Fruit fly (Drosophila melanogaster) whole organism, adult: Measurements from ENCODE around the gene CG44094.

Experiments
- CG11617 ChIP-seq: fragments of 200-800 bp; sonication (Bioruptor generic); optimal IDR thresholded peaks from 2 replicates; lab custom pipeline; 2017; ENCODE audit warnings: mild to moderate bottlenecking, missing biosample characterization, missing genetic modification reagents, missing genetic modification characterization
- CG12768 ChIP-seq: fragments of 200-800 bp; sonication (Bioruptor generic); optimal IDR thresholded peaks from 2 replicates; lab custom pipeline; 2017; ENCODE audit warnings: missing biosample characterization, missing genetic modification characterization, mild to moderate bottlenecking, moderate library complexity, missing genetic modification reagents
- CG14711 ChIP-seq: fragments of 200-800 bp; sonication (Bioruptor generic); optimal IDR thresholded peaks from 2 replicates; lab custom pipeline; 2018; ENCODE audit warnings: missing biosample characterization, mild to moderate bottlenecking, missing genetic modification characterization, moderate library complexity
- CG1620 ChIP-seq: fragments of 200-800 bp; sonication (Bioruptor generic); optimal IDR thresholded peaks from 2 replicates; lab custom pipeline; 2016; ENCODE audit warnings: missing biosample characterization, missing genetic modification characterization
- CG33017 ChIP-seq: fragments of 200-800 bp; sonication (Bioruptor generic); optimal IDR thresholded peaks from 2 replicates; lab custom pipeline; 2018; ENCODE audit warnings: missing biosample characterization, mild to moderate bottlenecking, missing genetic modification characterization, moderate library complexity
- CG5204 ChIP-seq: fragments of 200-800 bp; sonication (Bioruptor generic); optimal IDR thresholded peaks from 2 replicates; lab custom pipeline; 2016; ENCODE audit warnings: missing biosample characterization, missing genetic modification characterization
- CG7045 ChIP-seq: fragments of 200-800 bp; sonication (Bioruptor generic); optimal IDR thresholded peaks from 2 replicates; lab custom pipeline; 2017; ENCODE audit warnings: missing biosample characterization, mild to moderate bottlenecking, missing genetic modification characterization
- CG7101 ChIP-seq: fragments of 200-800 bp; sonication (Bioruptor generic); optimal IDR thresholded peaks from 2 replicates; lab custom pipeline; 2018; ENCODE audit warnings: missing biosample characterization, mild to moderate bottlenecking, missing genetic modification characterization, moderate library complexity
- Clk ChIP-seq: fragments of 200-800 bp; sonication (Bioruptor generic); optimal IDR thresholded peaks from 2 replicates; lab custom pipeline; 2017; ENCODE audit warnings: missing biosample characterization, missing genetic modification characterization
- Crg-1 ChIP-seq: fragments of 200-800 bp; sonication (Bioruptor generic); optimal IDR thresholded peaks from 2 replicates; lab custom pipeline; 2016; ENCODE audit warnings: missing biosample characterization, missing genetic modification characterization
- Hr96 ChIP-seq: fragments of 200-800 bp; sonication (Bioruptor generic); optimal IDR thresholded peaks from 2 replicates; lab custom pipeline; 2016; ENCODE audit warnings: missing biosample characterization, missing genetic modification characterization
- Mnt ChIP-seq: fragments of 200-800 bp; sonication (Bioruptor generic); optimal IDR thresholded peaks from 2 replicates; lab custom pipeline; 2016; ENCODE audit warnings: missing biosample characterization, mild to moderate bottlenecking, missing genetic modification characterization
- bab1 ChIP-seq: fragments of 200-800 bp; sonication (Bioruptor generic); optimal IDR thresholded peaks from 3 replicates; lab custom pipeline; 2019; ENCODE audit warnings: missing biosample characterization, mild to moderate bottlenecking, missing genetic modification characterization, moderate library complexity
- cic ChIP-seq: fragments of 200-800 bp; sonication (Bioruptor generic); optimal IDR thresholded peaks from 2 replicates; lab custom pipeline; 2017; ENCODE audit warnings: missing biosample characterization, mild to moderate bottlenecking, missing genetic modification characterization, moderate library complexity
- cnc ChIP-seq, 2 experiments: fragments of >200 bp; optimal IDR thresholded peaks; 2 replicates each; lab custom pipeline; 2017
- kay ChIP-seq: fragments of 200-800 bp; sonication (Bioruptor generic); peaks from one replicate; lab custom pipeline; 2016; ENCODE audit warnings: missing biosample characterization, missing genetic modification characterization, borderline replicate concordance
- ovo ChIP-seq: fragments of 200-800 bp; sonication (Bioruptor generic); optimal IDR thresholded peaks from 2 replicates; lab custom pipeline; 2016; ENCODE audit warnings: missing biosample characterization, missing genetic modification characterization
- pad ChIP-seq: fragments of 200-800 bp; sonication (Bioruptor generic); optimal IDR thresholded peaks from 3 replicates; lab custom pipeline; 2017; ENCODE audit warnings: missing biosample characterization, missing genetic modification characterization, mild to moderate bottlenecking, moderate library complexity, missing genetic modification reagents
- tj ChIP-seq: fragments of 200-800 bp; sonication (Bioruptor generic); optimal IDR thresholded peaks from 3 replicates; lab custom pipeline; 2017; ENCODE audit warnings: missing biosample characterization, mild to moderate bottlenecking, missing genetic modification characterization, moderate library complexity
- toe ChIP-seq: fragments of 200-800 bp; sonication (Bioruptor generic); optimal IDR thresholded peaks from 2 replicates; lab custom pipeline; 2016; ENCODE audit warnings: missing biosample characterization, missing genetic modification characterization

CG44094 gene

dm6 chr3R:14576511-14576691 lies at the start of gene CG44094:
Gene CG44094 (minus strand): TSS chr3R:14576611.
- TF ChIP-seq tj (GFP tag; lab: Kevin White, UChicago) = no peak
- TF ChIP-seq cic (GFP tag; lab: Kevin White, UChicago) = no peak
- TF ChIP-seq CG14711 (tag; lab: Kevin White, UChicago) = no peak
- no peak for TF ChIP-seq CG7101 (tag; lab: Kevin White, UChicago)
- TF ChIP-seq Hr96 (GFP tag; lab: Kevin White, UChicago) = no peak
- no peak for TF ChIP-seq ovo (GFP tag; lab: Kevin White, UChicago)

dm6 chr3R:14625215-14626156 lies 49.1 kb upstream of the CG44094 start, which contains the start of the genes put and His4r:
Gene put (minus strand): TSS chr3R:14625703.
Gene His4r (plus strand): TSS chr3R:14625755.
- TF ChIP-seq tj (GFP tag; lab: Kevin White, UChicago) (peak; percentile 55), Mnt (GFP tag; lab: Kevin White, UChicago) (peak; percentile 17), toe (GFP tag; lab: Kevin White, UChicago) (no peak), CG1620 (GFP tag; lab: Kevin White, UChicago) (no peak), Clk (GFP tag; lab: Kevin White, UChicago) (no peak), CG33017 (tag; lab: Kevin White, UChicago) (no peak), bab1 (GFP tag; lab: Kevin White, UChicago) (peak; percentile 33), CG5204 (GFP tag; lab: Kevin White, UChicago) (no peak), pad (GFP tag; lab: Kevin White, UChicago) (no peak), CG11617 (GFP tag; lab: Kevin White, UChicago) (no peak), CG7101 (tag; lab: Kevin White, UChicago) (peak; percentile 29), Crg-1 (no peak), cic (GFP tag; lab: Kevin White, UChicago) (no peak), CG7045 (GFP tag; lab: Kevin White, UChicago) (no peak), kay (GFP tag; lab: Kevin White, UChicago) (peak; percentile 64), Hr96 (GFP tag; lab: Kevin White, UChicago) (no peak)

dm6 chr3R:14624671-14625070 lies 48.3 kb upstream of the CG44094 start:
- no peak for TF ChIP-seq cic (GFP tag; lab: Kevin White, UChicago)
- TF ChIP-seq cnc (optimal IDR thresholded peaks at IDR 0.05; lab: Kevin White, UChicago) = no peak
- no peak for TF ChIP-seq Mnt (GFP tag; lab: Kevin White, UChicago)
- TF ChIP-seq tj (GFP tag; lab: Kevin White, UChicago) = no peak
- no peak for TF ChIP-seq Clk (GFP tag; lab: Kevin White, UChicago)
- no peak for TF ChIP-seq CG7045 (GFP tag; lab: Kevin White, UChicago)
- no peak for TF ChIP-seq toe (GFP tag; lab: Kevin White, UChicago)
- no peak for TF ChIP-seq ovo (GFP tag; lab: Kevin White, UChicago)
- no peak for TF ChIP-seq bab1 (GFP tag; lab: Kevin White, UChicago)
- no peak for TF ChIP-seq kay (GFP tag; lab: Kevin White, UChicago)
- no peak for TF ChIP-seq CG5204 (GFP tag; lab: Kevin White, UChicago)
- no peak for TF ChIP-seq Hr96 (GFP tag; lab: Kevin White, UChicago)
- no peak for TF ChIP-seq pad (GFP tag; lab: Kevin White, UChicago)
- TF ChIP-seq CG11617 (GFP tag; lab: Kevin White, UChicago) = no peak

dm6 chr3R:14624088-14624619 lies 47.7 kb upstream of the CG44094 start:
- TF ChIP-seq cic (GFP tag; lab: Kevin White, UChicago) (peak; percentile 21), CG5204 (GFP tag; lab: Kevin White, UChicago) (peak; percentile 74), CG33017 (tag; lab: Kevin White, UChicago) (peak; percentile 73), tj (GFP tag; lab: Kevin White, UChicago) (peak; percentile 28), CG11617 (GFP tag; lab: Kevin White, UChicago) (peak; percentile 67), ovo (GFP tag; lab: Kevin White, UChicago) (peak; percentile 15), CG14711 (tag; lab: Kevin White, UChicago) (peak; percentile 50), Hr96 (GFP tag; lab: Kevin White, UChicago) (peak; percentile 41), Clk (GFP tag; lab: Kevin White, UChicago) (no peak), CG7101 (tag; lab: Kevin White, UChicago) (peak; percentile 59), CG7045 (GFP tag; lab: Kevin White, UChicago) (peak; percentile 76), pad (GFP tag; lab: Kevin White, UChicago) (peak; percentile 17), Crg-1 (no peak), bab1 (GFP tag; lab: Kevin White, UChicago) (no peak), cnc (optimal IDR thresholded peaks at IDR 0.05; lab: Kevin White, UChicago) (no peak), CG12768 (GFP tag; lab: Kevin White, UChicago) (peak; percentile 55), CG1620 (GFP tag; lab: Kevin White, UChicago) (peak; percentile 48), toe (GFP tag; lab: Kevin White, UChicago) (peak; percentile 62), kay (GFP tag; lab: Kevin White, UChicago) (no peak), Mnt (GFP tag; lab: Kevin White, UChicago) (peak; percentile 40)

- TF ChIP-seq pad (GFP tag; lab: Kevin White, UChicago) (no peak), bab1 (GFP tag; lab: Kevin White, UChicago) (no peak), CG1620 (GFP tag; lab: Kevin White, UChicago) (no peak), CG5204 (GFP tag; lab: Kevin White, UChicago) (no peak), Hr96 (GFP tag; lab: Kevin White, UChicago) (no peak), ovo (GFP tag; lab: Kevin White, UChicago) (no peak), cic (GFP tag; lab: Kevin White, UChicago) (no peak), CG14711 (tag; lab: Kevin White, UChicago) (no peak), toe (GFP tag; lab: Kevin White, UChicago) (no peak), cnc (optimal IDR thresholded peaks at IDR 0.05; lab: Kevin White, UChicago) (no peak), CG7045 (GFP tag; lab: Kevin White, UChicago) (no peak), CG11617 (GFP tag; lab: Kevin White, UChicago) (no peak), Crg-1 (no peak), Clk (GFP tag; lab: Kevin White, UChicago) (no peak), tj (GFP tag; lab: Kevin White, UChicago) (no peak), CG33017 (tag; lab: Kevin White, UChicago) (no peak), kay (GFP tag; lab: Kevin White, UChicago) (no peak), Mnt (GFP tag; lab: Kevin White, UChicago) (no peak)
Measured at dm6 chr3R:14622571-14622970, 46.2 kb upstream of the CG44094 start.
